Fruit fly (Drosophila melanogaster): ENCODE measurements around the gene nac.

nac gene

dm6 chr3R:8269740-8270139 is 34.1 kb downstream of the nac start, which contains the start of gene CG9630:
Gene CG9630 (minus strand): TSS chr3R:8269896.
- peak; percentile 2 for TF ChIP-seq CG17801 (GFP tag; optimal IDR thresholded peaks at IDR 0.05; ENCODE audit: partially characterized antibody)

dm6 chr3R:8264302-8265080 is 39.3 kb downstream of the nac start, which contains the start of the genes RPA1 and Mcm2:
Gene RPA1 (minus strand): TSS chr3R:8264451.
Gene Mcm2 (plus strand): TSS chr3R:8264970.
- TF ChIP-seq CG17801 (GFP tag; optimal IDR thresholded peaks at IDR 0.05; ENCODE audit: partially characterized antibody), result peak; percentile 73

dm6 chr3R:8261634-8262033 is 42.2 kb downstream of the nac start:
- peak; percentile 9 for TF ChIP-seq CG17801 (GFP tag; optimal IDR thresholded peaks at IDR 0.05; ENCODE audit: partially characterized antibody)

- no peak for TF ChIP-seq CG17801 (GFP tag; optimal IDR thresholded peaks at IDR 0.05; ENCODE audit: partially characterized antibody)
These were observed 47.8 kb downstream of the nac start for dm6 chr3R:8256040-8256439.

- TF ChIP-seq CG17801 (GFP tag; optimal IDR thresholded peaks at IDR 0.05; ENCODE audit: partially characterized antibody), result no peak
These were observed 49.5 kb downstream of the nac start for dm6 chr3R:8254347-8254746.
